Worm (Caenorhabditis elegans) whole organism, mixed stage, embryonic: ENCODE measurements around the gene C17H11.2.

Source experiments
- ceh-39 ChIP-seq: fragments of 150-350 bp; optimal IDR thresholded peaks from 2 replicates; lab custom pipeline; 2014; ENCODE audit warnings: missing biosample characterization, missing genetic modification characterization
- ces-1 ChIP-seq: fragments of 150-350 bp; optimal IDR thresholded peaks from 2 replicates; lab custom pipeline; 2014; ENCODE audit warnings: missing biosample characterization, missing genetic modification reagents, missing genetic modification characterization
- cnd-1 ChIP-seq: fragments of 200-800 bp; sonication (Bioruptor generic); optimal IDR thresholded peaks from 2 replicates; lab custom pipeline; 2018; ENCODE audit warnings: mild to moderate bottlenecking, missing genetic modification characterization, missing compliant biosample characterization
- elt-1 ChIP-seq: sonication (generic microtip); optimal IDR thresholded peaks from 2 replicates; lab custom pipeline; 2017; ENCODE audit warnings: missing genetic modification characterization, mild to moderate bottlenecking, missing compliant biosample characterization, antibody characterized with exemption, moderate library complexity, borderline replicate concordance; ENCODE audit not compliant: insufficient read depth
- elt-3 ChIP-seq: fragments of 150-350 bp; optimal IDR thresholded peaks from 2 replicates; lab custom pipeline; 2014; ENCODE audit warnings: missing biosample characterization, missing genetic modification characterization
- mab-5 ChIP-seq: fragments of 150-350 bp; optimal IDR thresholded peaks from 2 replicates; lab custom pipeline; 2014; ENCODE audit warnings: missing biosample characterization, missing genetic modification characterization
- nhr-76 ChIP-seq: sonication (generic microtip); optimal IDR thresholded peaks from 2 replicates; lab custom pipeline; 2017; ENCODE audit warnings: missing biosample characterization, missing genetic modification characterization
- pha-4 ChIP-seq: fragments of 150-350 bp; optimal IDR thresholded peaks from 2 replicates; lab custom pipeline; 2018; ENCODE audit warnings: missing biosample characterization, missing genetic modification reagents, missing genetic modification characterization
- tbx-8 ChIP-seq: fragments of 200-800 bp; sonication (Bioruptor generic); optimal IDR thresholded peaks from 2 replicates; lab custom pipeline; 2018; ENCODE audit warnings: mild to moderate bottlenecking, missing genetic modification characterization, moderate library complexity, missing compliant biosample characterization
- unc-62 ChIP-seq: fragments of 150-350 bp; optimal IDR thresholded peaks from 2 replicates; lab custom pipeline; 2014; ENCODE audit warnings: missing biosample characterization, missing genetic modification reagents, missing genetic modification characterization
- ztf-11 ChIP-seq: fragments of 150-350 bp; optimal IDR thresholded peaks from 2 replicates; lab custom pipeline; 2014; ENCODE audit warnings: missing biosample characterization, missing genetic modification characterization

ce11 chrX:8200206-8200605 lies 30.5 kb downstream of the C17H11.2 start:
- no peak for TF ChIP-seq ceh-39 (tag; lab: Kevin White, UChicago)
- no peak for TF ChIP-seq elt-1
- TF ChIP-seq mab-5 (tag; lab: Kevin White, UChicago) = no peak
- no peak for TF ChIP-seq ztf-11 (tag; lab: Kevin White, UChicago)
- no peak for TF ChIP-seq nhr-76 (tag; lab: Kevin White, UChicago)
- no peak for TF ChIP-seq pha-4 (tag; lab: Kevin White, UChicago)
- TF ChIP-seq cnd-1 (tag; lab: Kevin White, UChicago) = no peak
- TF ChIP-seq tbx-8 = no peak
- TF ChIP-seq elt-3 = no peak
- no peak for TF ChIP-seq unc-62 (GFP tag; lab: Kevin White, UChicago)
- TF ChIP-seq ces-1 (GFP tag; lab: Kevin White, UChicago) = no peak
